Fruit fly (Drosophila melanogaster) whole organism: Measurements from ENCODE around the gene CG5938.

Experiments used
- CG8478 ChIP-seq: fragments of >200 bp; optimal IDR thresholded peaks from 2 replicates; lab custom pipeline; 2018; ENCODE audit warnings: inconsistent platforms
- Dll ChIP-seq: fragments of >200 bp; optimal IDR thresholded peaks from 2 replicates; lab custom pipeline; 2017
- EcR ChIP-seq, 2 experiments: fragments of >200 bp; optimal IDR thresholded peaks; 2 replicates each; lab custom pipeline; 2017; ENCODE audit warnings: missing biosample characterization in 2 of 2, missing genetic modification characterization in 2 of 2, missing genetic modification reagents in 2 of 2
- pan ChIP-seq: fragments of >200 bp; optimal IDR thresholded peaks from 2 replicates; lab custom pipeline; 2017
- psq ChIP-seq: fragments of >200 bp; optimal IDR thresholded peaks from 2 replicates; lab custom pipeline; 2017
- usp ChIP-seq: fragments of >200 bp; optimal IDR thresholded peaks from 2 replicates; lab custom pipeline; 2017; ENCODE audit warnings: missing biosample characterization, missing genetic modification characterization, mixed read lengths

CG5938 gene

dm6 chr3R:27273118-27274062, 1.2 kb upstream of the CG5938 start, which contains the start of gene CG5934:
CG5934 (plus strand) TSS chr3R:27273705.
- TF ChIP-seq CG8478 (lab: Kevin White, UChicago) (no peak), Dll (no peak), EcR (GFP tag; optimal IDR thresholded peaks at IDR 0.05; lab: Kevin White, UChicago) (no peak), pan (no peak), psq (no peak), usp (no peak)

dm6 chr3R:27279478-27279877, 4.9 kb downstream of the CG5938 start:
- TF ChIP-seq pan = no peak
- TF ChIP-seq EcR (GFP tag; optimal IDR thresholded peaks at IDR 0.05; lab: Kevin White, UChicago) = no peak
- TF ChIP-seq Dll = no peak
- TF ChIP-seq psq = no peak
- no peak for TF ChIP-seq CG8478 (lab: Kevin White, UChicago)
- no peak for TF ChIP-seq usp

- TF ChIP-seq usp = no peak
- peak; percentile 70 for TF ChIP-seq Dll
Observed at dm6 chr3R:27281022-27281810, 6.6 kb downstream of the CG5938 start.

- TF ChIP-seq pan (no peak), CG8478 (lab: Kevin White, UChicago) (no peak), EcR (GFP tag; optimal IDR thresholded peaks at IDR 0.05; lab: Kevin White, UChicago) (no peak), usp (no peak), psq (no peak), Dll (no peak)
Observed at dm6 chr3R:27281811-27282131, 7.2 kb downstream of the CG5938 start.

dm6 chr3R:27282286-27282685, 7.7 kb downstream of the CG5938 start, which contains the start of gene mrt:
mrt (minus strand) TSS chr3R:27282661.
- no peak for TF ChIP-seq CG8478 (lab: Kevin White, UChicago)
- no peak for TF ChIP-seq EcR (GFP tag; optimal IDR thresholded peaks at IDR 0.05; lab: Kevin White, UChicago)
- no peak for TF ChIP-seq pan
- no peak for TF ChIP-seq Dll
- no peak for TF ChIP-seq psq
- TF ChIP-seq usp = no peak

- no peak for TF ChIP-seq pan
- TF ChIP-seq EcR (GFP tag; optimal IDR thresholded peaks at IDR 0.05; lab: Kevin White, UChicago) = no peak
- no peak for TF ChIP-seq Dll
- TF ChIP-seq usp = no peak
- no peak for TF ChIP-seq CG8478 (lab: Kevin White, UChicago)
Observed at dm6 chr3R:27283645-27284044, 9.1 kb downstream of the CG5938 start, which contains the start of gene CG3368. CG3368 (plus strand) TSS chr3R:27283780.

- TF ChIP-seq psq (no peak), pan (no peak), Dll (peak; percentile 34)
Observed at dm6 chr3R:27288202-27289135, 13.9 kb downstream of the CG5938 start, which contains the start of the genes bigmax and Hmu. bigmax (minus strand) TSS chr3R:27288526. Hmu (plus strand) TSS chr3R:27288769.

dm6 chr3R:27289638-27290037, 15.0 kb downstream of the CG5938 start:
- TF ChIP-seq EcR (GFP tag; optimal IDR thresholded peaks at IDR 0.05; lab: Kevin White, UChicago) = no peak

dm6 chr3R:27292159-27292880, 17.7 kb downstream of the CG5938 start, which contains the start of gene CG3348:
CG3348 (minus strand) TSS chr3R:27292209.
- TF ChIP-seq pan (no peak), usp (no peak), EcR (GFP tag; optimal IDR thresholded peaks at IDR 0.05; lab: Kevin White, UChicago) (no peak), CG8478 (lab: Kevin White, UChicago) (no peak), psq (no peak), Dll (no peak)

dm6 chr3R:27293065-27293464, 18.5 kb downstream of the CG5938 start:
- no peak for TF ChIP-seq CG8478 (lab: Kevin White, UChicago)
- no peak for TF ChIP-seq pan
- no peak for TF ChIP-seq psq
- no peak for TF ChIP-seq Dll
- TF ChIP-seq usp = no peak
- no peak for TF ChIP-seq EcR (GFP tag; optimal IDR thresholded peaks at IDR 0.05; lab: Kevin White, UChicago)

- TF ChIP-seq psq (no peak), pan (no peak), usp (no peak), CG8478 (lab: Kevin White, UChicago) (no peak), EcR (GFP tag; optimal IDR thresholded peaks at IDR 0.05; lab: Kevin White, UChicago) (no peak), Dll (no peak)
Observed at dm6 chr3R:27294113-27294512, 19.5 kb downstream of the CG5938 start.

dm6 chr3R:27322225-27322624, 47.6 kb downstream of the CG5938 start, which contains the start of gene CG3339:
CG3339 (minus strand) TSS chr3R:27322325.
- TF ChIP-seq EcR (GFP tag; optimal IDR thresholded peaks at IDR 0.05; lab: Kevin White, UChicago) (no peak), CG8478 (lab: Kevin White, UChicago) (no peak), usp (no peak), pan (no peak), psq (no peak), Dll (no peak)
